6 worm cellular contexts compared by ENCODE assay signal in genomic region chrIII:4656415-4656814, ce11.
A peak's percentile ranks its signal among the peaks of the same experiment; 100 is the strongest.
TF ChIP-seq lines count a peak whose summit lies in the region.

No protein-coding gene starts in this region.

TF ChIP-seq in whole organism, L1 larva, 84 proteins besides CTCF, POLR2A, EP300 and RAD21 (continued from another document and continues in another):
- TF ChIP-seq ceh-88 (GFP tag; IDR thresholded peaks at IDR 0.05; lab: Robert Waterston, UW) (no peak), ama-1 (optimal IDR thresholded peaks at IDR 0.05; lab: Kevin White, UChicago) (no peak), dsc-1 (tag; optimal IDR thresholded peaks at IDR 0.05; lab: Kevin White, UChicago) (no peak), nhr-20 (tag; optimal IDR thresholded peaks at IDR 0.05; lab: Kevin White, UChicago) (no peak), lin-13 (GFP tag; optimal IDR thresholded peaks at IDR 0.05; lab: Kevin White, UChicago) (no peak), nhr-28 (tag; optimal IDR thresholded peaks at IDR 0.05; lab: Kevin White, UChicago) (no peak), aly-2 (tag; optimal IDR thresholded peaks at IDR 0.05; lab: Kevin White, UChicago) (no peak), vab-15 (tag; optimal IDR thresholded peaks at IDR 0.05; lab: Kevin White, UChicago) (no peak), nhr-85 (tag; lab: Kevin White, UChicago) (no peak), ceh-90 (tag; optimal IDR thresholded peaks at IDR 0.05; lab: Kevin White, UChicago) (no peak), tlp-1 (tag; optimal IDR thresholded peaks at IDR 0.05; lab: Kevin White, UChicago) (no peak), Y116A8C.19 (tag; optimal IDR thresholded peaks at IDR 0.05; lab: Kevin White, UChicago; ENCODE audit: borderline replicate concordance) (no peak), snpc-4 (tag; optimal IDR thresholded peaks at IDR 0.05; lab: Kevin White, UChicago) (no peak), snu-23 (GFP tag; optimal IDR thresholded peaks at IDR 0.05; lab: Kevin White, UChicago) (peak; percentile 58), hlh-17 (GFP tag; optimal IDR thresholded peaks at IDR 0.05; lab: Kevin White, UChicago; ENCODE audit: borderline replicate concordance) (no peak), ceh-8 (GFP tag; optimal IDR thresholded peaks at IDR 0.05; lab: Kevin White, UChicago) (no peak), lin-15B (tag; optimal IDR thresholded peaks at IDR 0.05; lab: Kevin White, UChicago) (no peak), zag-1 (tag; optimal IDR thresholded peaks at IDR 0.05; lab: Kevin White, UChicago) (no peak), ets-5 (GFP tag; IDR thresholded peaks at IDR 0.05; lab: Robert Waterston, UW) (no peak), sptf-1 (tag; optimal IDR thresholded peaks at IDR 0.05; lab: Kevin White, UChicago) (no peak), fkh-10 (GFP tag; optimal IDR thresholded peaks at IDR 0.05; lab: Kevin White, UChicago) (peak; percentile 38), F16B12.6 (tag; optimal IDR thresholded peaks at IDR 0.05; lab: Kevin White, UChicago) (no peak), fkh-8 (tag; optimal IDR thresholded peaks at IDR 0.05; lab: Kevin White, UChicago) (peak; percentile 76)

TF ChIP-seq in whole organism, L2 larva, 48 proteins besides CTCF, POLR2A, EP300 and RAD21 (continued from another document and continues in another):
- TF ChIP-seq nhr-11 (tag; optimal IDR thresholded peaks at IDR 0.05; lab: Kevin White, UChicago): no peak
- no peak for TF ChIP-seq gmeb-1 (tag; optimal IDR thresholded peaks at IDR 0.05; lab: Kevin White, UChicago)
- TF ChIP-seq mbf-1 (tag; optimal IDR thresholded peaks at IDR 0.05; lab: Kevin White, UChicago): no peak
- peak; percentile 28 for TF ChIP-seq snpc-4 (tag; optimal IDR thresholded peaks at IDR 0.05; lab: Kevin White, UChicago)
- TF ChIP-seq aly-2 (tag; optimal IDR thresholded peaks at IDR 0.05; lab: Kevin White, UChicago): no peak
- TF ChIP-seq fos-1 (tag; optimal IDR thresholded peaks at IDR 0.05; lab: Kevin White, UChicago): no peak
- no peak for TF ChIP-seq nhr-25 (tag; optimal IDR thresholded peaks at IDR 0.05; lab: Kevin White, UChicago)
- peak; percentile 40 for TF ChIP-seq mab-5 (tag; optimal IDR thresholded peaks at IDR 0.05; lab: Kevin White, UChicago)
- TF ChIP-seq elt-3 (tag; optimal IDR thresholded peaks at IDR 0.05; lab: Kevin White, UChicago): no peak
- no peak for TF ChIP-seq ceh-16 (tag; optimal IDR thresholded peaks at IDR 0.05; lab: Kevin White, UChicago)
- no peak for TF ChIP-seq alr-1 (tag; optimal IDR thresholded peaks at IDR 0.05; lab: Kevin White, UChicago)
- TF ChIP-seq lin-39 (tag; optimal IDR thresholded peaks at IDR 0.05; lab: Kevin White, UChicago): no peak
- TF ChIP-seq skn-1 (tag; optimal IDR thresholded peaks at IDR 0.05; lab: Kevin White, UChicago): no peak
- no peak for TF ChIP-seq unc-62 (GFP tag; optimal IDR thresholded peaks at IDR 0.05; lab: Kevin White, UChicago)
- no peak for TF ChIP-seq ceh-82 (tag; optimal IDR thresholded peaks at IDR 0.05; lab: Kevin White, UChicago)
- no peak for TF ChIP-seq nhr-6 (tag; optimal IDR thresholded peaks at IDR 0.05; lab: Kevin White, UChicago)
- peak in 1 of 2 experiments; percentile 32 for TF ChIP-seq mdl-1 (tag; optimal IDR thresholded peaks at IDR 0.05; lab: Kevin White, UChicago)
- TF ChIP-seq sma-3 (GFP tag; optimal IDR thresholded peaks at IDR 0.05; lab: Kevin White, UChicago): no peak
- TF ChIP-seq unc-55 (GFP tag; optimal IDR thresholded peaks at IDR 0.05; lab: Kevin White, UChicago): peak; percentile 91
- TF ChIP-seq ztf-11 (tag; optimal IDR thresholded peaks at IDR 0.05; lab: Kevin White, UChicago): no peak
- TF ChIP-seq nhr-12 (tag; optimal IDR thresholded peaks at IDR 0.05; lab: Kevin White, UChicago): no peak
- TF ChIP-seq Y55F3AM.14 (GFP tag; optimal IDR thresholded peaks at IDR 0.05; lab: Kevin White, UChicago): peak; percentile 69
- peak; percentile 55 to 70 for TF ChIP-seq lsy-2 (tag; optimal IDR thresholded peaks at IDR 0.05; lab: Kevin White, UChicago)
- TF ChIP-seq ztf-1 (GFP tag; conservative IDR thresholded peaks at IDR 0.05; lab: Robert Waterston, UW): no peak

TF ChIP-seq in whole organism, L3 larva, 47 proteins besides CTCF, POLR2A, EP300 and RAD21 (continued from another document):
- TF ChIP-seq ztf-4 (tag; optimal IDR thresholded peaks at IDR 0.05; lab: Kevin White, UChicago): no peak

TF ChIP-seq in whole organism, L4 larva, 104 proteins besides CTCF, POLR2A, EP300 and RAD21 (continued from another document):
- peak in 1 of 2 experiments; percentile 28 for TF ChIP-seq hif-1 (tag; optimal IDR thresholded peaks at IDR 0.05; lab: Kevin White, UChicago)
- TF ChIP-seq mep-1 (tag; optimal IDR thresholded peaks at IDR 0.05; lab: Kevin White, UChicago): peak; percentile 63
- no peak for TF ChIP-seq nhr-10 (tag; optimal IDR thresholded peaks at IDR 0.05; lab: Kevin White, UChicago)
- TF ChIP-seq ceh-28 (tag; optimal IDR thresholded peaks at IDR 0.05; lab: Kevin White, UChicago): peak; percentile 53
- TF ChIP-seq ctbp-1 (GFP tag; IDR thresholded peaks at IDR 0.05; lab: Robert Waterston, UW): peak; percentile 65; the same call in 1 of the 2 replicates
- no peak for TF ChIP-seq T26A8.4 (GFP tag; IDR thresholded peaks at IDR 0.05; lab: Robert Waterston, UW)
- TF ChIP-seq pha-4 (GFP tag; IDR thresholded peaks at IDR 0.05; lab: Robert Waterston, UW): no peak; the same call in 1 of the 2 replicates
- no peak for TF ChIP-seq pha-4 (tag; optimal IDR thresholded peaks at IDR 0.05; lab: Kevin White, UChicago)
- TF ChIP-seq hlh-30 (tag; optimal IDR thresholded peaks at IDR 0.05; lab: Kevin White, UChicago; ENCODE audit: insufficient read depth): peak; percentile 81
- TF ChIP-seq mdt-29 (GFP tag; IDR thresholded peaks at IDR 0.05; lab: Robert Waterston, UW): no peak
- peak; percentile 5 to 61 for TF ChIP-seq lsy-2 (tag; optimal IDR thresholded peaks at IDR 0.05; lab: Kevin White, UChicago)
- TF ChIP-seq D1046.2 (GFP tag; IDR thresholded peaks at IDR 0.05; lab: Robert Waterston, UW): no peak
- TF ChIP-seq ceh-62 (tag; optimal IDR thresholded peaks at IDR 0.05; lab: Kevin White, UChicago): no peak
- TF ChIP-seq lin-38 (GFP tag; IDR thresholded peaks at IDR 0.05; lab: Robert Waterston, UW): no peak
- TF ChIP-seq lim-7 (GFP tag; IDR thresholded peaks at IDR 0.05; lab: Robert Waterston, UW): no peak
- 0 out of 2 replicates have a peak, but pooled peaks have one; percentile 53 for TF ChIP-seq ceh-20 (GFP tag; IDR thresholded peaks at IDR 0.05; lab: Robert Waterston, UW)
- TF ChIP-seq nhr-237 (tag; optimal IDR thresholded peaks at IDR 0.05; lab: Kevin White, UChicago): no peak
- TF ChIP-seq aha-1 (tag; lab: Kevin White, UChicago): peak; percentile 97
- TF ChIP-seq nhr-28 (tag; optimal IDR thresholded peaks at IDR 0.05; lab: Kevin White, UChicago): no peak
- 0 out of 2 replicates have a peak, but pooled peaks have one; percentile 5 for TF ChIP-seq dmd-6 (GFP tag; IDR thresholded peaks at IDR 0.05; lab: Robert Waterston, UW)
- peak; percentile 18 for TF ChIP-seq dpl-1 (GFP tag; optimal IDR thresholded peaks at IDR 0.05; lab: Kevin White, UChicago)
- peak; percentile 69; the same call in 1 of the 2 replicates for TF ChIP-seq egl-43 (GFP tag; IDR thresholded peaks at IDR 0.05; lab: Robert Waterston, UW)
- no peak for TF ChIP-seq snpc-4 (tag; optimal IDR thresholded peaks at IDR 0.05; lab: Kevin White, UChicago)
- TF ChIP-seq lin-29 (GFP tag; IDR thresholded peaks at IDR 0.05; lab: Robert Waterston, UW): no peak
- TF ChIP-seq ZK546.5 (tag; optimal IDR thresholded peaks at IDR 0.05; lab: Kevin White, UChicago): no peak
- TF ChIP-seq Y75B8A.6 (GFP tag; IDR thresholded peaks at IDR 0.05; lab: Robert Waterston, UW): no peak
- TF ChIP-seq F37D6.2 (tag; optimal IDR thresholded peaks at IDR 0.05; lab: Kevin White, UChicago): peak; percentile 53
- peak; percentile 82 for TF ChIP-seq rbr-2 (tag; optimal IDR thresholded peaks at IDR 0.05; lab: Kevin White, UChicago)
- no peak for TF ChIP-seq nhr-42 (GFP tag; IDR thresholded peaks at IDR 0.05; lab: Robert Waterston, UW)
- no peak for TF ChIP-seq zfp-2 (tag; optimal IDR thresholded peaks at IDR 0.05; lab: Kevin White, UChicago)
- TF ChIP-seq zip-2 (tag; optimal IDR thresholded peaks at IDR 0.05; lab: Kevin White, UChicago): no peak
TF ChIP-seq in whole organism, L4 larva: peak in this region for 18.

TF ChIP-seq in whole organism, late embryonic, 69 proteins besides CTCF, POLR2A, EP300 and RAD21 (continued from another document):
- TF ChIP-seq unc-42 (tag; optimal IDR thresholded peaks at IDR 0.05; lab: Kevin White, UChicago) (peak; percentile 66), pag-3 (tag; optimal IDR thresholded peaks at IDR 0.05; lab: Kevin White, UChicago; ENCODE audit: borderline replicate concordance) (no peak)

TF ChIP-seq in whole organism, young adult, 124 proteins besides CTCF, POLR2A, EP300 and RAD21 (continued from another document):
- no peak for TF ChIP-seq cebp-1 (GFP tag; IDR thresholded peaks at IDR 0.05; lab: Robert Waterston, UW)
- TF ChIP-seq cebp-1 (tag; optimal IDR thresholded peaks at IDR 0.05; lab: Kevin White, UChicago): peak; percentile 39
